Worm (Caenorhabditis elegans) whole organism, L4 larva: ENCODE measurements around the gene ddx-35.

Experiments used
- R02D3.7 ChIP-seq: fragments of 150-350 bp; sonication (generic microtip); optimal IDR thresholded peaks from 3 replicates; lab custom pipeline; 2014; ENCODE audit warnings: missing biosample characterization, missing genetic modification characterization
- Y48G9A.11 ChIP-seq: fragments of 200-800 bp; sonication (Bioruptor generic); IDR thresholded peaks from 2 replicates; pipeline ENCODE4 v1.3.6; 2022; ENCODE audit warnings: missing genetic modification reagents, missing genetic modification characterization, missing compliant biosample characterization
- ceh-62 ChIP-seq: sonication (generic microtip); optimal IDR thresholded peaks from 2 replicates; lab custom pipeline; 2017; ENCODE audit warnings: missing biosample characterization, missing genetic modification characterization
- ceh-82 ChIP-seq: sonication (generic microtip); optimal IDR thresholded peaks from 2 replicates; lab custom pipeline; 2017; ENCODE audit warnings: missing biosample characterization, missing genetic modification characterization
- daf-8 ChIP-seq: fragments of 200-800 bp; sonication (Bioruptor generic); IDR thresholded peaks from 2 replicates; pipeline ENCODE4 v1.3.6; 2022; ENCODE audit warnings: missing genetic modification characterization, missing compliant biosample characterization
- fos-1 ChIP-seq: fragments of 150-350 bp; optimal IDR thresholded peaks from 2 replicates; lab custom pipeline; 2014; ENCODE audit warnings: missing biosample characterization, missing genetic modification characterization
- jun-1 ChIP-seq: fragments of 150-350 bp; optimal IDR thresholded peaks from 2 replicates; lab custom pipeline; 2014; ENCODE audit warnings: missing biosample characterization, missing genetic modification reagents, missing genetic modification characterization
- mep-1 ChIP-seq: fragments of 150-350 bp; sonication (generic microtip); optimal IDR thresholded peaks from 3 replicates; lab custom pipeline; 2014; ENCODE audit warnings: missing biosample characterization, missing genetic modification characterization
- nhr-11 ChIP-seq: fragments of 150-350 bp; optimal IDR thresholded peaks from 2 replicates; lab custom pipeline; 2014; ENCODE audit warnings: missing biosample characterization, missing genetic modification characterization
- pha-4 ChIP-seq, 2 experiments: fragments of 150-350 bp in 1 of 2; fragments of 200-800 bp in 1 of 2; sonication (Bioruptor generic) in 1 of 2; IDR thresholded peaks in 1 of 2; optimal IDR thresholded peaks in 1 of 2; 2 replicates each; pipeline versions ENCODE4 v1.3.6 to Lab custom; 2014 to 2022; ENCODE audit warnings: missing genetic modification characterization in 2 of 2, missing genetic modification reagents in 2 of 2, missing biosample characterization in 1 of 2, missing compliant biosample characterization in 1 of 2
- pqm-1 ChIP-seq: sonication (generic microtip); optimal IDR thresholded peaks from 2 replicates; lab custom pipeline; 2017; ENCODE audit warnings: missing biosample characterization, missing genetic modification characterization
- snpc-4 ChIP-seq: fragments of 150-350 bp; optimal IDR thresholded peaks from 2 replicates; lab custom pipeline; 2014; ENCODE audit warnings: missing biosample characterization, missing genetic modification characterization
- zag-1 ChIP-seq: fragments of 150-350 bp; optimal IDR thresholded peaks from 2 replicates; lab custom pipeline; 2014; ENCODE audit warnings: missing biosample characterization, missing genetic modification characterization

ce11 chrIII:1508764-1509281 is 45.4 kb downstream of the ddx-35 start:
- TF ChIP-seq fos-1 = no peak
- no peak for TF ChIP-seq ceh-62
- TF ChIP-seq ceh-82 (tag; lab: Kevin White, UChicago) = no peak
- no peak for TF ChIP-seq nhr-11 (tag; lab: Kevin White, UChicago)
- TF ChIP-seq jun-1 (tag; lab: Kevin White, UChicago) = no peak
- no peak for TF ChIP-seq Y48G9A.11 (GFP tag; lab: Robert Waterston, UW)
- TF ChIP-seq snpc-4 = no peak
- no peak for TF ChIP-seq R02D3.7 (tag; lab: Kevin White, UChicago)
- no peak for TF ChIP-seq daf-8 (GFP tag; lab: Robert Waterston, UW)
- no peak for TF ChIP-seq pha-4 (GFP tag; IDR thresholded peaks at IDR 0.05; lab: Robert Waterston, UW)
- no peak for TF ChIP-seq pha-4 (tag; optimal IDR thresholded peaks at IDR 0.05; lab: Kevin White, UChicago)
- no peak for TF ChIP-seq pqm-1 (tag; lab: Kevin White, UChicago)
- no peak for TF ChIP-seq zag-1 (tag; lab: Kevin White, UChicago)
- TF ChIP-seq mep-1 = no peak
